Fruit fly (Drosophila melanogaster) whole organism: ENCODE results near the gene Fer2.

Source experiments
- CG8478 ChIP-seq: fragments of >200 bp; optimal IDR thresholded peaks from 2 replicates; lab custom pipeline; 2018; ENCODE audit warnings: inconsistent platforms
- Dll ChIP-seq: fragments of >200 bp; optimal IDR thresholded peaks from 2 replicates; lab custom pipeline; 2017
- pan ChIP-seq: fragments of >200 bp; optimal IDR thresholded peaks from 2 replicates; lab custom pipeline; 2017
- usp ChIP-seq: fragments of >200 bp; optimal IDR thresholded peaks from 2 replicates; lab custom pipeline; 2017; ENCODE audit warnings: missing biosample characterization, missing genetic modification characterization, mixed read lengths

DNA sequence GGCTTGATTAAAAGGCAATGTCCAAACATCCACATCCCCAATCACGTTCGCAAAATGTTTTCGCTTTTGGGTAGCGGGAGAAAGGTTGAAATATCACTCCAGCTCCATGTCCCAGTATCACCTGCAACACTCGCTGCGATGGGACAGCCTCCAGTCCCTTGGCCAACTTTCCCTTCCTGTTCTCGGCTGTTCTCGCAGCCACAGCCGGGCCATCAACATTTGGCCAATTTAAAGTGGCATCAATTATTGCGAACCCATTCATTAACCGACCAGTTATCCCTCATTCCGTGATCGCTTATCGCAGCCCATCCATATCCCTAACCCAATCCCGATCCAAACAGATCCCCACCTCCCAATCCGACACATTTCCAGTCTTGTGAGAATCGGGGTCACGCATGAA, 38.0 kb downstream of the Fer2 start:
- no peak for TF ChIP-seq usp
- TF ChIP-seq Dll (lab: Kevin White, UChicago) = peak; percentile 54
- no peak for TF ChIP-seq CG8478 (lab: Kevin White, UChicago)
- TF ChIP-seq pan = no peak
